Worm (Caenorhabditis elegans) whole organism, mixed stage, embryonic: ENCODE data around the gene T04F3.4.

Source experiments
- ceh-39 ChIP-seq: fragments of 150-350 bp; optimal IDR thresholded peaks from 2 replicates; lab custom pipeline; 2014; ENCODE audit warnings: missing biosample characterization, missing genetic modification characterization
- ham-2 ChIP-seq: fragments of 200-800 bp; sonication (Bioruptor generic); optimal IDR thresholded peaks from 2 replicates; lab custom pipeline; 2018; ENCODE audit warnings: mild to moderate bottlenecking, missing genetic modification characterization, missing compliant biosample characterization
- lsy-2 ChIP-seq: fragments of 150-350 bp; optimal IDR thresholded peaks from 2 replicates; lab custom pipeline; 2014; ENCODE audit warnings: missing biosample characterization, missing genetic modification characterization
- nhr-237 ChIP-seq: fragments of 150-350 bp; optimal IDR thresholded peaks from 2 replicates; lab custom pipeline; 2014; ENCODE audit warnings: missing biosample characterization, missing genetic modification characterization
- sem-2 ChIP-seq: fragments of 200-800 bp; sonication (Bioruptor generic); optimal IDR thresholded peaks from 2 replicates; lab custom pipeline; 2018; ENCODE audit warnings: mild to moderate bottlenecking, missing genetic modification characterization, missing compliant biosample characterization
- zip-8 ChIP-seq: fragments of 150-350 bp; optimal IDR thresholded peaks from 2 replicates; lab custom pipeline; 2014; ENCODE audit warnings: missing biosample characterization, missing genetic modification characterization

DNA sequence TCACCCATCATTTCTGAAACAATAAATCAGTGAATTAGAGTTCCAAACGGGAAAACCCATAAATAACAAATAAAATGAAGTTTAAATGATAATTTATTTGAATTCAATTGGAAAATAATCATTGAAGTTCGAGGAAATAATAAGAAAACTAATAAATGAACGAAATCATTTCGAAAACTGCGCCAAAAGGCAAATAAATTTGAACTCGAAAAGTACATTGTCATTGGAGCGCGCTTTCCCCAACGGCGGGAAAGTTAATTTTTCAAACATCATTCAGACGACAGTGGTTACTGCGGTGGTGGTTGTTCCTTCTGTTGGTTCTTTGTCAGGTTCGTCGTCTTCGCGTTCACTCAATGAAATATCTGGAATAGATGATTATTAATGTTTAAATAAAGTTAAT is 29.4 kb downstream of the T04F3.4 start, which contains the start of gene npp-22:
- TF ChIP-seq zip-8 (tag; lab: Kevin White, UChicago), result no peak
- no peak for TF ChIP-seq lsy-2 (tag; lab: Kevin White, UChicago)
- no peak for TF ChIP-seq nhr-237 (tag; lab: Kevin White, UChicago)
- TF ChIP-seq sem-2 (GFP tag; lab: Kevin White, UChicago), result no peak
- no peak for TF ChIP-seq ham-2 (GFP tag; lab: Kevin White, UChicago)
- TF ChIP-seq ceh-39 (tag; lab: Kevin White, UChicago), result no peak
